Worm (Caenorhabditis elegans) whole organism, L2 larva: ENCODE results near the gene ccg-1.

Experiments
- C34F6.9 ChIP-seq: fragments of 150-350 bp; optimal IDR thresholded peaks from 2 replicates; lab custom pipeline; 2014; ENCODE audit warnings: missing biosample characterization, missing genetic modification characterization
- F13H6.1 ChIP-seq: sonication (generic microtip); optimal IDR thresholded peaks from 2 replicates; lab custom pipeline; 2016; ENCODE audit warnings: missing genetic modification characterization, missing compliant biosample characterization
- R02D3.7 ChIP-seq: fragments of 150-350 bp; optimal IDR thresholded peaks from 2 replicates; lab custom pipeline; 2014; ENCODE audit warnings: missing biosample characterization, missing genetic modification characterization
- Y55F3AM.14 ChIP-seq: fragments of 200-800 bp; sonication (Bioruptor generic); optimal IDR thresholded peaks from 2 replicates; lab custom pipeline; 2018; ENCODE audit warnings: mild to moderate bottlenecking, missing genetic modification characterization, missing compliant biosample characterization
- ZK546.5 ChIP-seq: sonication (generic microtip); optimal IDR thresholded peaks from 2 replicates; lab custom pipeline; 2017; ENCODE audit warnings: missing biosample characterization, missing genetic modification characterization
- aly-2 ChIP-seq: fragments of 150-350 bp; optimal IDR thresholded peaks from 2 replicates; lab custom pipeline; 2014; ENCODE audit warnings: missing biosample characterization, missing genetic modification characterization
- ama-1 ChIP-seq: fragments of 150-350 bp; optimal IDR thresholded peaks from 2 replicates; lab custom pipeline; 2018; ENCODE audit warnings: inconsistent platforms
- ceh-16 ChIP-seq: fragments of 150-350 bp; optimal IDR thresholded peaks from 2 replicates; lab custom pipeline; 2014; ENCODE audit warnings: missing biosample characterization, missing genetic modification characterization
- crh-2 ChIP-seq: sonication (generic microtip); optimal IDR thresholded peaks from 2 replicates; lab custom pipeline; 2017; ENCODE audit warnings: missing biosample characterization, missing genetic modification characterization
- dmd-4 ChIP-seq: sonication (generic microtip); optimal IDR thresholded peaks from 2 replicates; lab custom pipeline; 2017; ENCODE audit warnings: missing biosample characterization, missing genetic modification characterization
- elt-1 ChIP-seq: fragments of 150-350 bp; optimal IDR thresholded peaks from 2 replicates; lab custom pipeline; 2014; ENCODE audit warnings: missing biosample characterization, missing genetic modification characterization
- elt-3 ChIP-seq: sonication (generic microtip); optimal IDR thresholded peaks from 2 replicates; lab custom pipeline; 2017; ENCODE audit warnings: missing biosample characterization, missing genetic modification characterization
- fos-1 ChIP-seq: fragments of 150-350 bp; optimal IDR thresholded peaks from 2 replicates; lab custom pipeline; 2014; ENCODE audit warnings: missing biosample characterization, missing genetic modification characterization
- gmeb-1 ChIP-seq: fragments of 150-350 bp; optimal IDR thresholded peaks from 2 replicates; lab custom pipeline; 2014; ENCODE audit warnings: missing biosample characterization, missing genetic modification characterization
- lin-13 ChIP-seq: fragments of 150-350 bp; optimal IDR thresholded peaks from 2 replicates; lab custom pipeline; 2014; ENCODE audit warnings: missing biosample characterization, missing genetic modification reagents, missing genetic modification characterization
- mab-5 ChIP-seq: fragments of 150-350 bp; optimal IDR thresholded peaks from 2 replicates; lab custom pipeline; 2014; ENCODE audit warnings: missing biosample characterization, missing genetic modification characterization
- mbf-1 ChIP-seq: sonication (generic microtip); optimal IDR thresholded peaks from 2 replicates; lab custom pipeline; 2017; ENCODE audit warnings: missing biosample characterization, missing genetic modification characterization
- mdl-1 ChIP-seq, 2 experiments: fragments of 150-350 bp in 1 of 2; sonication (generic microtip) in 1 of 2; optimal IDR thresholded peaks; 2 replicates each; lab custom pipeline; 2017; ENCODE audit warnings: missing biosample characterization in 2 of 2, missing genetic modification characterization in 2 of 2
- nhr-12 ChIP-seq: fragments of 150-350 bp; optimal IDR thresholded peaks from 2 replicates; lab custom pipeline; 2014; ENCODE audit warnings: missing biosample characterization, missing genetic modification characterization
- nhr-129 ChIP-seq: fragments of 150-350 bp; optimal IDR thresholded peaks from 2 replicates; lab custom pipeline; 2014; ENCODE audit warnings: missing biosample characterization, missing genetic modification characterization
- nhr-21 ChIP-seq: fragments of 150-350 bp; optimal IDR thresholded peaks from 2 replicates; lab custom pipeline; 2014; ENCODE audit warnings: missing biosample characterization, missing genetic modification characterization
- nhr-23 ChIP-seq: fragments of 150-350 bp; optimal IDR thresholded peaks from 2 replicates; lab custom pipeline; 2014; ENCODE audit warnings: missing biosample characterization, missing genetic modification reagents, missing genetic modification characterization
- nhr-237 ChIP-seq: fragments of 150-350 bp; optimal IDR thresholded peaks from 2 replicates; lab custom pipeline; 2014; ENCODE audit warnings: missing biosample characterization, missing genetic modification characterization
- nhr-25 ChIP-seq: fragments of 150-350 bp; sonication (generic microtip); optimal IDR thresholded peaks from 3 replicates; lab custom pipeline; 2014; ENCODE audit warnings: missing biosample characterization, missing genetic modification characterization
- nhr-6 ChIP-seq: fragments of 150-350 bp; optimal IDR thresholded peaks from 2 replicates; lab custom pipeline; 2014; ENCODE audit warnings: missing biosample characterization, missing genetic modification characterization
- nhr-77 ChIP-seq: fragments of 150-350 bp; optimal IDR thresholded peaks from 2 replicates; lab custom pipeline; 2014; ENCODE audit warnings: missing biosample characterization, missing genetic modification characterization
- peb-1 ChIP-seq: fragments of 150-350 bp; optimal IDR thresholded peaks from 2 replicates; lab custom pipeline; 2014; ENCODE audit warnings: missing biosample characterization, missing genetic modification characterization
- skn-1 ChIP-seq: sonication (generic microtip); optimal IDR thresholded peaks from 2 replicates; lab custom pipeline; 2017; ENCODE audit warnings: missing biosample characterization, missing genetic modification characterization
- sma-3 ChIP-seq: sonication (generic microtip); optimal IDR thresholded peaks from 2 replicates; lab custom pipeline; 2016; ENCODE audit warnings: missing genetic modification reagents, missing genetic modification characterization, missing compliant biosample characterization
- snpc-4 ChIP-seq: fragments of 150-350 bp; optimal IDR thresholded peaks from 2 replicates; lab custom pipeline; 2014; ENCODE audit warnings: missing biosample characterization, missing genetic modification characterization
- unc-55 ChIP-seq: fragments of 150-350 bp; sonication (generic microtip); optimal IDR thresholded peaks from 3 replicates; lab custom pipeline; 2014; ENCODE audit warnings: missing biosample characterization, missing genetic modification reagents, missing genetic modification characterization
- unc-62 ChIP-seq: fragments of 150-350 bp; optimal IDR thresholded peaks from 2 replicates; lab custom pipeline; 2014; ENCODE audit warnings: missing biosample characterization, missing genetic modification reagents, missing genetic modification characterization
- zag-1 ChIP-seq: fragments of 150-350 bp; optimal IDR thresholded peaks from 2 replicates; lab custom pipeline; 2014; ENCODE audit warnings: missing biosample characterization, missing genetic modification characterization
- ztf-1 ChIP-seq: fragments of 200-800 bp; sonication (Bioruptor generic); conservative IDR thresholded peaks from 2 replicates; pipeline ENCODE4 v1.3.6; 2022; ENCODE audit warnings: missing genetic modification characterization, missing compliant biosample characterization
- ztf-11 ChIP-seq: sonication (generic microtip); optimal IDR thresholded peaks from 2 replicates; lab custom pipeline; 2017; ENCODE audit warnings: missing biosample characterization, missing genetic modification characterization
- ztf-4 ChIP-seq: fragments of 150-350 bp; optimal IDR thresholded peaks from 2 replicates; lab custom pipeline; 2014; ENCODE audit warnings: missing biosample characterization, missing genetic modification characterization

The ccg-1 gene

ce11 chrIV:15274063-15274462, 1.5 kb downstream of the ccg-1 start:
- no peak for TF ChIP-seq zag-1 (tag; lab: Kevin White, UChicago)
- TF ChIP-seq C34F6.9, result peak; percentile 23
- TF ChIP-seq mab-5, result peak; percentile 9

ce11 chrIV:15259548-15259947, 16.1 kb downstream of the ccg-1 start, which contains the start of gene Y73F8A.5:
Y73F8A.5 (plus strand) TSS chrIV:15259868.
- peak; percentile 83 for TF ChIP-seq unc-55 (GFP tag; lab: Kevin White, UChicago)
- peak in 1 of 2 experiments; percentile 10 for TF ChIP-seq mdl-1 (tag; optimal IDR thresholded peaks at IDR 0.05; lab: Kevin White, UChicago)
- peak; percentile 78 for TF ChIP-seq C34F6.9
- peak; percentile 35 for TF ChIP-seq F13H6.1
- TF ChIP-seq nhr-237 (tag; lab: Kevin White, UChicago), result no peak

ce11 chrIV:15252157-15252556, 23.4 kb downstream of the ccg-1 start, which contains the start of gene srj-42:
srj-42 (minus strand) TSS chrIV:15252257.
- no peak for TF ChIP-seq F13H6.1
- no peak for TF ChIP-seq ztf-1 (GFP tag; lab: Robert Waterston, UW)
- no peak for TF ChIP-seq mdl-1 (tag; optimal IDR thresholded peaks at IDR 0.05; lab: Kevin White, UChicago)
- no peak for TF ChIP-seq ama-1 (lab: Kevin White, UChicago)
- no peak for TF ChIP-seq crh-2 (tag; lab: Kevin White, UChicago)

DNA sequence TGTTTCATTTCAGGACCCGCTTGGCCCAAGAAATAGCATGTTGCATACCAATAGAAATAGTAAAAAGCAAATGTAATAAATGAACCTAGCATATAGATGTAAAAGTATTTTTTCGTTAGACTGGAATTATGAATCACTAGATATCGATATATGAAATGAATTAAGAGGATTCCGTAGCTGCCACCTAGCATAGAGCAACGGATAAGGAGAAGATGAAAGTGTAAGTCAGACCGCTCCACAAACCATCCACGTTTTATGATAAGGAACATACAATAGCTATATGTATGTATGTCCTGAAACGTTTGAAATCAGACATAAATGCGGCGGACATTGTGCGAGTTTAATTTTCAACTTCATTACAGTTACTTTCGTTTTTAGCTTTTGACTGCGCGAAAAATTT, 24.5 kb downstream of the ccg-1 start:
- TF ChIP-seq elt-1, result no peak
- no peak for TF ChIP-seq fos-1
- TF ChIP-seq zag-1 (tag; lab: Kevin White, UChicago), result no peak
- no peak for TF ChIP-seq crh-2 (tag; lab: Kevin White, UChicago)
- no peak for TF ChIP-seq nhr-237 (tag; lab: Kevin White, UChicago)
- TF ChIP-seq nhr-12 (tag; lab: Kevin White, UChicago), result no peak
- TF ChIP-seq peb-1 (tag; lab: Kevin White, UChicago), result no peak
- TF ChIP-seq aly-2 (tag; lab: Kevin White, UChicago), result no peak
- no peak for TF ChIP-seq ZK546.5 (tag; lab: Kevin White, UChicago)
- TF ChIP-seq ztf-11 (tag; lab: Kevin White, UChicago), result no peak
- TF ChIP-seq ztf-4 (tag; lab: Kevin White, UChicago), result no peak
- TF ChIP-seq R02D3.7 (tag; lab: Kevin White, UChicago), result no peak
- TF ChIP-seq elt-3 (tag; lab: Kevin White, UChicago), result no peak
- no peak for TF ChIP-seq ama-1 (lab: Kevin White, UChicago)
- no peak for TF ChIP-seq C34F6.9
- TF ChIP-seq nhr-129 (tag; lab: Kevin White, UChicago), result no peak

ce11 chrIV:15245655-15246054, 29.9 kb downstream of the ccg-1 start, which contains the start of gene Y73F8A.36:
Y73F8A.36 (plus strand) TSS chrIV:15245955.
- TF ChIP-seq zag-1 (tag; lab: Kevin White, UChicago), result no peak
- TF ChIP-seq crh-2 (tag; lab: Kevin White, UChicago), result no peak
- no peak for TF ChIP-seq peb-1 (tag; lab: Kevin White, UChicago)
- no peak for TF ChIP-seq Y55F3AM.14 (GFP tag; lab: Kevin White, UChicago)
- TF ChIP-seq nhr-12 (tag; lab: Kevin White, UChicago), result no peak
- no peak for TF ChIP-seq mab-5
- no peak for TF ChIP-seq nhr-21 (tag; lab: Kevin White, UChicago)
- TF ChIP-seq elt-1, result no peak
- no peak for TF ChIP-seq gmeb-1 (tag; lab: Kevin White, UChicago)
- TF ChIP-seq lin-13 (GFP tag; lab: Kevin White, UChicago), result no peak
- no peak for TF ChIP-seq elt-3 (tag; lab: Kevin White, UChicago)
- no peak for TF ChIP-seq F13H6.1
- TF ChIP-seq nhr-6 (tag; lab: Kevin White, UChicago), result no peak
- no peak for TF ChIP-seq mbf-1
- TF ChIP-seq nhr-25 (tag; lab: Kevin White, UChicago), result no peak
- TF ChIP-seq, all 48 proteins: peak for 0

ce11 chrIV:15235856-15236255, 39.7 kb downstream of the ccg-1 start, which contains the start of gene lgc-52:
lgc-52 (plus strand) TSS chrIV:15236123.
- TF ChIP-seq peb-1 (tag; lab: Kevin White, UChicago) (no peak), ztf-1 (GFP tag; lab: Robert Waterston, UW) (no peak), elt-1 (no peak), sma-3 (GFP tag; lab: Kevin White, UChicago) (no peak), dmd-4 (tag; lab: Kevin White, UChicago) (no peak), skn-1 (tag; lab: Kevin White, UChicago) (no peak), ama-1 (lab: Kevin White, UChicago) (no peak), nhr-23 (tag; lab: Kevin White, UChicago) (no peak), zag-1 (tag; lab: Kevin White, UChicago) (no peak), snpc-4 (tag; lab: Kevin White, UChicago) (no peak), unc-62 (no peak), ceh-16 (no peak), ZK546.5 (tag; lab: Kevin White, UChicago) (no peak), unc-55 (GFP tag; lab: Kevin White, UChicago) (no peak), mab-5 (no peak), nhr-21 (tag; lab: Kevin White, UChicago) (no peak), nhr-12 (tag; lab: Kevin White, UChicago) (no peak), nhr-77 (tag; lab: Kevin White, UChicago) (no peak), C34F6.9 (no peak)
